Worm (Caenorhabditis elegans) whole organism, L3 larva: ENCODE results near the gene T20B3.14.

Experiments
- R02D3.7 ChIP-seq: fragments of 150-350 bp; optimal IDR thresholded peaks from 2 replicates; lab custom pipeline; 2014; ENCODE audit warnings: missing biosample characterization, missing genetic modification characterization
- ZK546.5 ChIP-seq: sonication (generic microtip); optimal IDR thresholded peaks from 2 replicates; lab custom pipeline; 2017; ENCODE audit warnings: missing biosample characterization, missing genetic modification characterization
- ama-1 ChIP-seq: fragments of 150-350 bp; optimal IDR thresholded peaks from 2 replicates; lab custom pipeline; 2018
- ceh-16 ChIP-seq: sonication (generic microtip); optimal IDR thresholded peaks from 2 replicates; lab custom pipeline; 2017; ENCODE audit warnings: missing biosample characterization, missing genetic modification characterization
- ceh-28 ChIP-seq: fragments of 150-350 bp; optimal IDR thresholded peaks from 2 replicates; lab custom pipeline; 2014; ENCODE audit warnings: missing biosample characterization, missing genetic modification reagents, missing genetic modification characterization
- ceh-82 ChIP-seq: fragments of 150-350 bp; optimal IDR thresholded peaks from 2 replicates; lab custom pipeline; 2014; ENCODE audit warnings: missing biosample characterization, missing genetic modification characterization
- ceh-9 ChIP-seq: sonication (generic microtip); optimal IDR thresholded peaks from 2 replicates; lab custom pipeline; 2018; ENCODE audit warnings: missing biosample characterization, missing genetic modification characterization
- daf-12 ChIP-seq: fragments of 150-350 bp; optimal IDR thresholded peaks from 2 replicates; lab custom pipeline; 2014; ENCODE audit warnings: missing biosample characterization, missing genetic modification reagents, missing genetic modification characterization
- egl-27 ChIP-seq: sonication (generic microtip); optimal IDR thresholded peaks from 4 replicates; lab custom pipeline; 2017; ENCODE audit warnings: missing biosample characterization, missing genetic modification reagents, missing genetic modification characterization
- egl-5 ChIP-seq: fragments of 150-350 bp; optimal IDR thresholded peaks from 2 replicates; lab custom pipeline; 2017; ENCODE audit warnings: missing biosample characterization, missing genetic modification reagents, missing genetic modification characterization, inconsistent platforms
- elt-2 ChIP-seq: sonication (generic microtip); optimal IDR thresholded peaks from 2 replicates; lab custom pipeline; 2016; ENCODE audit warnings: missing genetic modification reagents, mild to moderate bottlenecking, missing genetic modification characterization, missing compliant biosample characterization
- eor-1 ChIP-seq, 2 experiments: fragments of 150-350 bp; optimal IDR thresholded peaks; 2 replicates each; lab custom pipeline; 2014 to 2018; ENCODE audit warnings: missing biosample characterization in 2 of 2, missing genetic modification characterization in 2 of 2
- fkh-10 ChIP-seq: sonication (generic microtip); optimal IDR thresholded peaks from 2 replicates; lab custom pipeline; 2017; ENCODE audit warnings: missing biosample characterization, missing genetic modification reagents, missing genetic modification characterization
- fkh-2 ChIP-seq: fragments of 150-350 bp; optimal IDR thresholded peaks from 2 replicates; lab custom pipeline; 2014; ENCODE audit warnings: missing biosample characterization, missing genetic modification reagents, missing genetic modification characterization
- fos-1 ChIP-seq: fragments of 150-350 bp; optimal IDR thresholded peaks from 2 replicates; lab custom pipeline; 2014; ENCODE audit warnings: missing biosample characterization, missing genetic modification characterization
- hmg-11 ChIP-seq: sonication (generic microtip); optimal IDR thresholded peaks from 2 replicates; lab custom pipeline; 2016; ENCODE audit warnings: missing genetic modification characterization, missing compliant biosample characterization
- jun-1 ChIP-seq: fragments of 150-350 bp; optimal IDR thresholded peaks from 2 replicates; lab custom pipeline; 2014; ENCODE audit warnings: missing biosample characterization, missing genetic modification reagents, missing genetic modification characterization
- lin-15B ChIP-seq: fragments of 150-350 bp; optimal IDR thresholded peaks from 2 replicates; lab custom pipeline; 2014; ENCODE audit warnings: missing biosample characterization, missing genetic modification characterization
- lsy-12 ChIP-seq: sonication (generic microtip); optimal IDR thresholded peaks from 2 replicates; lab custom pipeline; 2016; ENCODE audit warnings: mild to moderate bottlenecking, missing genetic modification characterization, missing compliant biosample characterization
- mdl-1 ChIP-seq: fragments of 150-350 bp; optimal IDR thresholded peaks from 2 replicates; lab custom pipeline; 2014; ENCODE audit warnings: missing biosample characterization, missing genetic modification characterization
- nfya-1 ChIP-seq: sonication (generic microtip); optimal IDR thresholded peaks from 2 replicates; lab custom pipeline; 2017; ENCODE audit warnings: missing genetic modification characterization, mild to moderate bottlenecking, missing compliant biosample characterization, antibody characterized with exemption, moderate library complexity; ENCODE audit not compliant: insufficient read depth
- nhr-11 ChIP-seq: fragments of 150-350 bp; optimal IDR thresholded peaks from 2 replicates; lab custom pipeline; 2014; ENCODE audit warnings: missing biosample characterization, missing genetic modification characterization
- nhr-12 ChIP-seq: fragments of 150-350 bp; optimal IDR thresholded peaks from 2 replicates; lab custom pipeline; 2014; ENCODE audit warnings: missing biosample characterization, missing genetic modification characterization
- nhr-237 ChIP-seq: fragments of 150-350 bp; optimal IDR thresholded peaks from 2 replicates; lab custom pipeline; 2014; ENCODE audit warnings: missing biosample characterization, missing genetic modification characterization
- nhr-28 ChIP-seq: fragments of 150-350 bp; optimal IDR thresholded peaks from 2 replicates; lab custom pipeline; 2014; ENCODE audit warnings: missing biosample characterization, missing genetic modification characterization
- nhr-43 ChIP-seq: sonication (generic microtip); optimal IDR thresholded peaks from 2 replicates; lab custom pipeline; 2016; ENCODE audit warnings: mild to moderate bottlenecking, missing genetic modification characterization, missing compliant biosample characterization; ENCODE audit not compliant: poor library complexity, severe bottlenecking
- nhr-67 ChIP-seq: fragments of 150-350 bp; optimal IDR thresholded peaks from 2 replicates; lab custom pipeline; 2014; ENCODE audit warnings: missing biosample characterization, missing genetic modification characterization
- nhr-76 ChIP-seq: fragments of 150-350 bp; sonication (generic microtip); optimal IDR thresholded peaks from 5 replicates; lab custom pipeline; 2014; ENCODE audit warnings: missing biosample characterization, missing genetic modification characterization
- nhr-77 ChIP-seq: fragments of 150-350 bp; optimal IDR thresholded peaks from 2 replicates; lab custom pipeline; 2014; ENCODE audit warnings: missing biosample characterization, missing genetic modification characterization
- pha-4 ChIP-seq: fragments of 150-350 bp; optimal IDR thresholded peaks from 2 replicates; lab custom pipeline; 2014; ENCODE audit warnings: missing biosample characterization, missing genetic modification reagents, missing genetic modification characterization
- pqm-1 ChIP-seq: fragments of 150-350 bp; optimal IDR thresholded peaks from 2 replicates; lab custom pipeline; 2017; ENCODE audit warnings: missing biosample characterization, missing genetic modification characterization, inconsistent platforms
- tbx-2 ChIP-seq: sonication (generic microtip); optimal IDR thresholded peaks from 2 replicates; lab custom pipeline; 2016; ENCODE audit warnings: mild to moderate bottlenecking, missing genetic modification characterization, missing compliant biosample characterization
- unc-62 ChIP-seq: fragments of 150-350 bp; sonication (generic microtip); optimal IDR thresholded peaks from 4 replicates; lab custom pipeline; 2014; ENCODE audit warnings: missing biosample characterization, missing genetic modification reagents, missing genetic modification characterization
- zag-1 ChIP-seq: fragments of 150-350 bp; optimal IDR thresholded peaks from 2 replicates; lab custom pipeline; 2014; ENCODE audit warnings: missing biosample characterization, missing genetic modification characterization
- ztf-11 ChIP-seq: fragments of 150-350 bp; optimal IDR thresholded peaks from 2 replicates; lab custom pipeline; 2014; ENCODE audit warnings: missing biosample characterization, missing genetic modification characterization

Gene T20B3.14

DNA sequence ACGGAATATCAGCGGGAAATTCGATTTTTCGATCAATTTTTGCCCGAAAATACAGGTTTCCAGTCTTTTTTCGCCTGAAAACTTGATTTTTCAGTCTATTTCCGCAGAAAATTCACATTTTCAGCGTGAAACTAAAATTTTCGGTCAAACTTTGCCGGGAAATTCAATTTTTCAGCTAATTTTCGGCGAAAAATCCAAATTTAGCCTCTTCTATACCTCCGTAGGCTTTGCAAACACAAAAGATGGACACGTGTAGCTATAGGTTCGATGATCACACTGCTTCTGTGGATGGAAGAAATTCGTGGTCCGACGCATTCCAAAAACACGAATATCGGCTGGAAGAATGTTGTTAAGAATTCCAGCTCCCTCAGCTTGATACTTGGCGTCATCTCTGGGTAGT is 27.0 kb downstream of the T20B3.14 start:
- no peak for TF ChIP-seq ceh-16 (tag; lab: Kevin White, UChicago)

DNA sequence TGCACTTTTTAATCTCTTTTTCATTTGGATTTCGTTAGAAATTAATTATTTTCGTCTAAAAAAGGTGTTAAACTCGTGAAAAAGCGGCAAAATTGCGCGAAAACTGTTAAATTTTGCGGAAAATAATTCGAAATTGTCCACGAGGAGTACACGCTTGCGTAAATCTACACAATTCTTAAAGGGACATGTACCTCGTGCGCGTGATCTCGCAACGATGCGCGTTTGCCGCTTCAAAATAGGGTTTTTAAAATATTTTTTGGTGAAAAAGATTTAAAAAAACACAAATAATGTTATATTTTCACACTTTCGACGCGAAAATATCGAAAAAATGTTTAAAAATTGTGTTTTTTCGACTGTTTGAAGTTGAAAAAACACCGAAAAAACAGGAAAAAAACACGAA is 27.8 kb downstream of the T20B3.14 start:
- TF ChIP-seq egl-5 (tag; lab: Kevin White, UChicago) = no peak
- no peak for TF ChIP-seq nhr-76 (tag; lab: Kevin White, UChicago)
- no peak for TF ChIP-seq nhr-43 (tag; lab: Kevin White, UChicago)
- TF ChIP-seq ceh-9 = no peak
- TF ChIP-seq hmg-11 = no peak
- no peak for TF ChIP-seq fos-1 (tag; lab: Kevin White, UChicago)
- TF ChIP-seq pha-4 (tag; lab: Kevin White, UChicago) = no peak
- no peak for TF ChIP-seq nhr-67
- no peak for TF ChIP-seq nhr-12 (tag; lab: Kevin White, UChicago)
- TF ChIP-seq ztf-11 = no peak
- TF ChIP-seq egl-27 (tag; lab: Kevin White, UChicago) = no peak
- TF ChIP-seq zag-1 = no peak
- no peak for TF ChIP-seq unc-62
- TF ChIP-seq jun-1 (tag; lab: Kevin White, UChicago) = no peak
- TF ChIP-seq elt-2 (tag; lab: Kevin White, UChicago) = no peak
- TF ChIP-seq nhr-237 (tag; lab: Kevin White, UChicago) = no peak
- TF ChIP-seq ceh-82 = no peak
- no peak for TF ChIP-seq nhr-11 (tag; lab: Kevin White, UChicago)
- TF ChIP-seq lsy-12 (tag; lab: Kevin White, UChicago) = no peak
- TF ChIP-seq nfya-1 (tag; lab: Kevin White, UChicago) = no peak

DNA sequence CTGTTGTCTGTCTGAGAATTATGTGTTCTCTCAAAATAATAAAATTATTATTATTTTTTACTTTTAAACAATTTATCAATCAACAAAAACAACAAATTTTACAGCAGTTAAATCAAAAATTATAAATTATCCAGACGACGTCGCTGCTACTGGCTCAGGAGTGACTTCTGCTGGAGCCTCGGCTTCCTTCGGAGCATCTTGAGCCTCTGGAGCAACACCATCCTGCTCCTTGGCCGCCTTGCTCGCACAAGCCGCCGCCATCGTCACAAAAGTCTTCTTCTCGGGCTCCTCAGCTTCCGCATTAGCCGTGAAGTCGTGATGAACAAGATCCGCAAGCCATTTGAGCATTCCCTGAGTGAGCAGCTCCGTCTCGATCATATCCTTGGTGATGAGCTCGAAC is 28.4 kb downstream of the T20B3.14 start:
- TF ChIP-seq nhr-76 (tag; lab: Kevin White, UChicago) (no peak), nhr-11 (tag; lab: Kevin White, UChicago) (no peak), mdl-1 (tag; lab: Kevin White, UChicago) (no peak), lsy-12 (tag; lab: Kevin White, UChicago) (no peak), hmg-11 (no peak), ceh-28 (tag; lab: Kevin White, UChicago) (no peak), nhr-237 (tag; lab: Kevin White, UChicago) (no peak), R02D3.7 (no peak), nfya-1 (tag; lab: Kevin White, UChicago) (no peak), nhr-43 (tag; lab: Kevin White, UChicago) (no peak), nhr-67 (no peak), nhr-77 (no peak), daf-12 (tag; lab: Kevin White, UChicago) (no peak), eor-1 (tag; optimal IDR thresholded peaks at IDR 0.05; lab: Kevin White, UChicago) (no peak), jun-1 (tag; lab: Kevin White, UChicago) (no peak), fkh-2 (tag; lab: Kevin White, UChicago) (no peak)

DNA sequence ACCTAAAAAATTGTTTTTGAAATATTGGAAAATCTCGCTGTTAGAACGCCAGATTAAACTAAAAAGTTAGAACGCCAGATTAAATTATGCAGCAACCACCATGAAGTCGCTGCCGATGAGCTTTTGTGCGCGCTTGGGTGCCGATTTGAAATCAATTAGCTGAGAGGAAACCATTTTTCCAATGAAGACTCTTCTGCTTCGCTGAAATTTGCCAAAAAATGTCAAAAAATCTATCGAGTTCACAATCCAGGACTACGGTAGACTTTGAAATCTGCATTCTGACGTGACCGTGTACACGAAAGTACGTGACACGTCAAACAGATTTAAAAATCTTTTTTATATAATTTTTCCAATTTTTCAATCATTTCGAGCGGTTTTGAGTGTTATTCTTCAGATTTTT is 32.2 kb downstream of the T20B3.14 start, which contains the start of gene immt-2:
Gene immt-2, plus strand, starts transcription at position 301 of the 400 bp plus-strand sequence.
- TF ChIP-seq ceh-9 = no peak
- no peak for TF ChIP-seq lin-15B
- no peak for TF ChIP-seq daf-12 (tag; lab: Kevin White, UChicago)

DNA sequence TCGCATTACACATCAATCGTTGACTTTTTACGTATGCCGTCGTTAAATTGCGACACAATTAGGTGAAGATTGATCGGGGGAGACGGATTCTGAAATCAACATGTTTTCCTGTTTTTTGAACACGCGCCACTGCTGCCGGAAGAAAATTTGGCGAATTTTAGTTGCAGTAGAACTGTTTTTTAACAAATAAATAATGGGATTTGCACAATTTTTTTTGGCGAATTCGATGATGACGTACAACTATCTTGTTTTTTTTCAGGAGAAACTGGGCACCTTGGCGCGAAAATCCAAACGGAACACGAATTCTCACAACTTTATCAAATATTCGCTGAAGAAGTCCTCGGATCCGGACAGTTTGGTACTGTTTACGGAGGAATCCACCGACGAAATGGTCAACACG is 35.1 kb downstream of the T20B3.14 start:
- TF ChIP-seq pha-4 (tag; lab: Kevin White, UChicago) (no peak), ama-1 (lab: Kevin White, UChicago) (no peak), mdl-1 (tag; lab: Kevin White, UChicago) (no peak), fkh-2 (tag; lab: Kevin White, UChicago) (no peak), jun-1 (tag; lab: Kevin White, UChicago) (no peak), pqm-1 (tag; lab: Kevin White, UChicago) (no peak), fkh-10 (no peak), ceh-9 (no peak)

DNA sequence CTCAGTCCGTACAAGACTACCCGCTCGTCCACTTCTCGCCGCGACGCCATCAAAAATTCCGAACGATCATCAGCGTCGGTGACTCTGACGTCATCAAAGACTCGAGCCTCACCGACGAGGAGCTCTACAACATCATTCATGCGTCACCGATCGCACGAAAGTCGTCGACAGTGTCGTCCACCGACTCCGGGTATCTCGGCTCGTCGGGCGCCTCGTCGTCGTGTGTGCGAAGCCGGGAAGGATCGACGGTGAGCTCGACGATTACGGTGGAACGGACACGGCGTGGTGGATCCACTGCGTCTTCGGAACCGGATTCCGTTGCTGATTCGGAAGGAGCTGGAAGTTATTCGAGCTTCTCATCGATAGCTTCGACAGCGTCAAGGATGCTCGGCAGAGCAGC is 36.3 kb downstream of the T20B3.14 start:
- TF ChIP-seq tbx-2 (no peak), nhr-28 (tag; lab: Kevin White, UChicago) (no peak), ZK546.5 (tag; lab: Kevin White, UChicago) (no peak), egl-5 (tag; lab: Kevin White, UChicago) (no peak), hmg-11 (no peak), nhr-77 (no peak), ama-1 (lab: Kevin White, UChicago) (no peak)
